Worm (Caenorhabditis elegans): Measurements from ENCODE around the gene C01G5.4.
A peak's percentile ranks its signal among the peaks of the same experiment; 100 is the strongest.

C01G5.4 gene

DNA sequence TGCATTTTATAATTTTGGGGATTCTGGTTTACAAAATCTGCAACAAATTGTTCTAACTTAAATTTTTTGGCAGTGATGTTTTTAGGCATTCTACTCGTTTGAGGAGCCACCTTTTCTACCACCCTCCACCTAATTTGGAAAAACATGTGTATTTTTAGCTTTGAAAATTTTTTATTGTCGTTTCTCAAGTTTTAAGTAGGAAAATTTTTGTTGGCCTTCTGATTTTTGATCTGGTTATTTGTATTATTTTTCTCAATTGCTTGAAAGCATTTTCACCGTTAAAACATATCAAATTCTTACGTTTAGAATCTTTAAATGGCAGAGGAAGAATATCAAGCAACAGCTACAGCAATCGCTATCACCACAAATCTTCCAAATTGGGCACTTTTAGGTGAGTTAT lies 13.7 kb upstream of the C01G5.4 start, which contains the start of gene C01G5.7:
Gene C01G5.7 (plus strand): TSS at position 301 of the 400 bp plus-strand sequence.
- TF ChIP-seq ceh-39 (tag; optimal IDR thresholded peaks at IDR 0.05): no peak
- TF ChIP-seq nhr-28 (tag; optimal IDR thresholded peaks at IDR 0.05): no peak
- no peak for TF ChIP-seq zip-8 (tag; optimal IDR thresholded peaks at IDR 0.05)
- TF ChIP-seq M03D4.4 (tag; optimal IDR thresholded peaks at IDR 0.05): no peak
- TF ChIP-seq ceh-83 (GFP tag; optimal IDR thresholded peaks at IDR 0.05): no peak

DNA sequence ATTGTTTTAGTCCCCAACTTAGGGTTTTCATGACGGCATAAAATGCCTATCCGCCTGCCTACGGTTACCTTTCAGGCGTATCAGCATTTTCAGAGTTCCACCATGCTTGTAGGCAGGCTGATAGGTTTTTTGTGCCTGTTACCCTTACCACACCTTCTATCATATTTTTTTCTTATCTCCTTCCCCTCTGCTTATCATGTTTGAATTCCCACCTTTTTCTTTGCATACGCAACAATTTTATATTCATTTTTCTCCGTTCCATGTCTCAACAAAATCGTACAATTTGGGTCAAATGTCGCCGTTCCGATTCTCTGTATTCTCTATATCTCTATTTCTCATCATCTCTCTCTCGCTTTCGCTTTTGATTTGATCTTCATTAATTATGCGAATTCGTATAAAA lies 12.0 kb upstream of the C01G5.4 start, which contains the start of gene C01G5.9:
Gene C01G5.9 (plus strand): TSS at position 301 of the 400 bp plus-strand sequence.
- TF ChIP-seq mls-2 (tag; optimal IDR thresholded peaks at IDR 0.05) (no peak), nhr-2 (tag; optimal IDR thresholded peaks at IDR 0.05) (no peak), nhr-237 (tag; optimal IDR thresholded peaks at IDR 0.05) (no peak), ham-2 (GFP tag; optimal IDR thresholded peaks at IDR 0.05) (no peak), lsy-2 (tag; optimal IDR thresholded peaks at IDR 0.05) (no peak), cnd-1 (tag; optimal IDR thresholded peaks at IDR 0.05) (no peak), blmp-1 (tag; optimal IDR thresholded peaks at IDR 0.05) (peak; percentile 77), pha-4 (tag; optimal IDR thresholded peaks at IDR 0.05) (no peak)

DNA sequence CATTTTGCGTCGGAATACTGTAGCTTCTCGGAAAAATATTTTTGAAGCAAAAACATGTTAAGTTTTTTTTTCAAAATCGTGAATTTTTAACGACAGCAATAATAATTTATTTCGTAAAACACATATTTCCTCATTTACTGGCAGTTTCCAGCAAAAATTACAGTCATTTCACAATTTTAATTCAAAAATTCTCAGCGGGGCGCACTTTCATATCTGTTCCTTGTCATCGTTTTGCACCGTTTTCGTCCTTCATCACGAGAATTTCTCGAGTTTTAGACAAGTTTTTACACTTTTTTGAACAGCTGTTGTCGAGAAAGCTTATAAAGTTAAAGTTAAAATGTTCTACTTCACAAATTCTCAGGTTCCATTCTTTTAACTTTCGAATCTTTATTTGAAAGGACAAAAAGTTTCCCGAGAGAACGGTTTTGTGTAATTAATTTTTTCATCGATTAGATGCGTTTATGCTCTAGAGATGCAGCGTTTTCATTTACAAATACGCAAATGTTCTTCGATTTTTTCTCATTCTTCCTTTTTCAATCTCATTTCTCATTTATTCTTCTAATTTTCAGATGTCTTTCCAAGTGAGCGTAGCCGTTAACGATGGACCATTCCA lies 9.1 kb upstream of the C01G5.4 start, which contains the start of gene ddi-1:
Gene ddi-1 (plus strand): TSS at position 563 of the 613 bp plus-strand sequence.
- TF ChIP-seq unc-120 (tag; optimal IDR thresholded peaks at IDR 0.05; ENCODE audit: poor library complexity, severe bottlenecking): no peak
- TF ChIP-seq lin-13 (tag; optimal IDR thresholded peaks at IDR 0.05): no peak
- no peak for TF ChIP-seq M03D4.4 (tag; optimal IDR thresholded peaks at IDR 0.05)
- TF ChIP-seq mls-2 (tag; optimal IDR thresholded peaks at IDR 0.05): no peak
- no peak for TF ChIP-seq flh-1 (GFP tag; optimal IDR thresholded peaks at IDR 0.05)
- no peak for TF ChIP-seq nhr-28 (tag; optimal IDR thresholded peaks at IDR 0.05)
- no peak for TF ChIP-seq nhr-2 (tag; optimal IDR thresholded peaks at IDR 0.05)
- no peak for TF ChIP-seq drap-1 (GFP tag; optimal IDR thresholded peaks at IDR 0.05)
- no peak for TF ChIP-seq elt-3 (tag; optimal IDR thresholded peaks at IDR 0.05)
- no peak for TF ChIP-seq zip-8 (tag; optimal IDR thresholded peaks at IDR 0.05)

DNA sequence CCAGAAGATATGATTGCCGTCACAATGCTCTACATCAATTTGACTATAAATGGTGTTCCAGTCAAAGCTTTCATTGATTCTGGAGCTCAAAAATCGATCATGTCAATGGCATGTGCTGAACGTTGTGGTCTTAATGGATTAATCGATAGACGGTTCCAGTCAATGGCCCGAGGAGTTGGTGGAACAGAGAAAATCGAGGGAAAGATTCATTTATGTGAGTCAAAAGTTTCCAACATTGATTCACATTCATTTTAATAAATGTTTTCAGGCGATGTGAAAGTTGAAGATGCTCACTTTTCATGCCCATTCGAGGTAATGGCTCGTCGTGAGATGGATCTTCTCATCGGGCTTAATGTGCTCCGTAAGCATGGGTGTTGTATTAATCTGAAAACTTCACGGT lies 7.8 kb upstream of the C01G5.4 start:
- no peak for TF ChIP-seq ceh-43 (GFP tag; optimal IDR thresholded peaks at IDR 0.05)
- TF ChIP-seq cnd-1 (tag; optimal IDR thresholded peaks at IDR 0.05): no peak
- TF ChIP-seq sptf-1 (tag; optimal IDR thresholded peaks at IDR 0.05): no peak

DNA sequence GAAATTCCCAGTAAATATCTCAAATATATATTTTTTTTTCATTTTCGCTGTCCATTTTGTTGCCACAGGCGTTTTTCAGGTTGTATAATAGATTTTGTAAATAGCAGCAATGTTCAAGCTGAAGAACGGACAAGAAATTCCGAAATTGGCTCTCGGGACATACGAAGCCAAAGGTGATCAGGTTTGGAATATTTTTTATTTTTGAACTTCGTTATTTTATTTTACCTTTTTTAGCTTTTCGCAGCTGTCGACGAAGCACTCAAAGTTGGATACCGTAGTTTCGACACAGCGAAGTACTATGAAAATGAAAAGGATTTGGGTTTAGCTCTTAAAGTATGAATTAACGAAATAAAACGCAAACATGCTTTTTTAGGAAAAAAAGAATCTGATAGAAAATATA lies 7.0 kb upstream of the C01G5.4 start, which contains the start of gene C01G5.5:
Gene C01G5.5 (plus strand): TSS at position 80 of the 400 bp plus-strand sequence.
- TF ChIP-seq ham-2 (GFP tag; optimal IDR thresholded peaks at IDR 0.05) (no peak), lsy-2 (tag; optimal IDR thresholded peaks at IDR 0.05) (no peak), blmp-1 (tag; optimal IDR thresholded peaks at IDR 0.05) (no peak), mep-1 (tag; optimal IDR thresholded peaks at IDR 0.05) (no peak), pha-4 (tag; optimal IDR thresholded peaks at IDR 0.05) (no peak), unc-39 (tag; optimal IDR thresholded peaks at IDR 0.05) (no peak), sptf-1 (tag; optimal IDR thresholded peaks at IDR 0.05) (no peak), sem-2 (GFP tag; optimal IDR thresholded peaks at IDR 0.05) (no peak), tbx-8 (GFP tag; optimal IDR thresholded peaks at IDR 0.05) (no peak), ces-1 (GFP tag; optimal IDR thresholded peaks at IDR 0.05) (no peak), nhr-12 (tag; optimal IDR thresholded peaks at IDR 0.05) (no peak)

DNA sequence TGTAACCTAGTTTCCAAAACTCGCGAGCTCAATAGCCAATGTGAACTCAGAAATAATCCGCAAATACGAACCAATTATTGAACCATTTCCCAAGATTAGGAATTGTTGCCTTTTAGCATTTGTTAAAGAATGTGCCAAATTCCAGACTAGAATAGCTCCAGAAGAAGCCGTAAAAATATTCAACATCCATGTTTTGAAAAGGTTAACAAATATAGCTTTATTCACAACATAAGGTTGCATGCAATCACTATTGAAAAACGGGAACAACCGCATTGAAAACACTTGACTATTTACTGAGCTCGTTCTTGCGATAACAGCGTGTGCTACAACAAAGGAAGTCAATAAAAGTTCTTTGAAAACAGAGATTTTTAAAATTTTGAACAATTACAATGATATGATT lies 5.0 kb upstream of the C01G5.4 start:
- no peak for TF ChIP-seq ces-1 (GFP tag; optimal IDR thresholded peaks at IDR 0.05)
- no peak for TF ChIP-seq unc-120 (tag; optimal IDR thresholded peaks at IDR 0.05; ENCODE audit: poor library complexity, severe bottlenecking)
- no peak for TF ChIP-seq pha-4 (tag; optimal IDR thresholded peaks at IDR 0.05)
- TF ChIP-seq nhr-237 (tag; optimal IDR thresholded peaks at IDR 0.05): no peak
- no peak for TF ChIP-seq tbx-8 (GFP tag; optimal IDR thresholded peaks at IDR 0.05)
- TF ChIP-seq nhr-12 (tag; optimal IDR thresholded peaks at IDR 0.05): no peak
- TF ChIP-seq lsy-2 (tag; optimal IDR thresholded peaks at IDR 0.05): no peak
- TF ChIP-seq nhr-28 (tag; optimal IDR thresholded peaks at IDR 0.05): no peak

DNA sequence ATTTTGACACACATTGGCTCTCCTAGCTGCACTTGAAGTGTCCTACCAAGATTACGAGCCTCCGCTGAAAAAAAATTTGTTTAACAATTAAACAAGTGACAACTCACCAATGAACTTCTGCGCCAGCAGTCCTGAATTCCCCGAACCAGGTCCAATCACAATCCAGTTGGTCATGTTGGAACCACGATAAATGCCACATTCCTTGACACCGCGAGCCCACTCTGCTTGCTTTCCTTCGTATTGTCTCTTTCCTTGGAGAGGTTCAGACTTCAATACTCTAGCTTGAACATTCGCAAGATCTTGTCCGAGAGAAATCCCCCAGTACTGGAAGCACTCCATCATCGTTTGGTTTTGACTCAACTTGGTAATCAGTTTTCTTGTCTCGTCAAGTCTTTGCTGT lies 3.3 kb upstream of the C01G5.4 start:
- no peak for TF ChIP-seq nhr-28 (tag; optimal IDR thresholded peaks at IDR 0.05)
- no peak for TF ChIP-seq bed-3 (GFP tag; optimal IDR thresholded peaks at IDR 0.05)
- TF ChIP-seq snpc-4 (tag; optimal IDR thresholded peaks at IDR 0.05): no peak
- no peak for TF ChIP-seq pha-4 (tag; optimal IDR thresholded peaks at IDR 0.05)
- no peak for TF ChIP-seq ztf-11 (tag; optimal IDR thresholded peaks at IDR 0.05)
- TF ChIP-seq nhr-12 (tag; optimal IDR thresholded peaks at IDR 0.05): no peak
- TF ChIP-seq ceh-43 (GFP tag; optimal IDR thresholded peaks at IDR 0.05): no peak
- no peak for TF ChIP-seq ceh-83 (GFP tag; optimal IDR thresholded peaks at IDR 0.05)
- TF ChIP-seq elt-1 (tag; optimal IDR thresholded peaks at IDR 0.05; ENCODE audit: borderline replicate concordance, insufficient read depth): no peak
- TF ChIP-seq mep-1 (tag; optimal IDR thresholded peaks at IDR 0.05): no peak
- no peak for TF ChIP-seq lin-32 (GFP tag; optimal IDR thresholded peaks at IDR 0.05)
- TF ChIP-seq nhr-2 (tag; optimal IDR thresholded peaks at IDR 0.05): no peak
- TF ChIP-seq flh-1 (GFP tag; optimal IDR thresholded peaks at IDR 0.05): no peak
- no peak for TF ChIP-seq mab-5 (tag; optimal IDR thresholded peaks at IDR 0.05)
- TF ChIP-seq ham-2 (GFP tag; optimal IDR thresholded peaks at IDR 0.05): no peak
- no peak for TF ChIP-seq mls-2 (tag; optimal IDR thresholded peaks at IDR 0.05)
- no peak for TF ChIP-seq tbx-8 (GFP tag; optimal IDR thresholded peaks at IDR 0.05)
- no peak for TF ChIP-seq hlh-1 (tag; optimal IDR thresholded peaks at IDR 0.05)
- TF ChIP-seq M03D4.4 (tag; optimal IDR thresholded peaks at IDR 0.05): no peak
- TF ChIP-seq ceh-39 (tag; optimal IDR thresholded peaks at IDR 0.05): no peak

Data from whole organism, mixed stage, embryonic.